Fruit fly (Drosophila melanogaster) whole organism, embryonic: ENCODE measurements around the gene CG2617.

Experiments
- Bdp1 ChIP-seq: fragments of 200-800 bp; sonication (Bioruptor generic); optimal IDR thresholded peaks from 3 replicates; lab custom pipeline; 2016; ENCODE audit warnings: missing biosample characterization, missing genetic modification characterization
- BtbVII ChIP-seq: fragments of 200-800 bp; sonication (Bioruptor generic); optimal IDR thresholded peaks from 3 replicates; lab custom pipeline; 2017; ENCODE audit warnings: missing biosample characterization, mild to moderate bottlenecking, missing genetic modification characterization
- CG10274 ChIP-seq: fragments of 200-800 bp; sonication (Bioruptor generic); optimal IDR thresholded peaks from 3 replicates; lab custom pipeline; 2017; ENCODE audit warnings: missing biosample characterization, mild to moderate bottlenecking, missing genetic modification characterization
- CG11085 ChIP-seq: fragments of 200-800 bp; sonication (Bioruptor generic); IDR thresholded peaks from 2 replicates; pipeline ENCODE4 v1.3.6; 2022; ENCODE audit warnings: missing biosample characterization, missing genetic modification characterization
- CG11247 ChIP-seq: fragments of 200-800 bp; sonication (Bioruptor generic); IDR thresholded peaks from 2 replicates; pipeline ENCODE4 v1.3.6; 2022; ENCODE audit warnings: missing biosample characterization, missing genetic modification characterization
- CG11456 ChIP-seq: fragments of 200-800 bp; sonication (Bioruptor generic); IDR thresholded peaks from 3 replicates; pipeline ENCODE4 v1.3.6; 2022; ENCODE audit warnings: missing biosample characterization, missing genetic modification characterization
- CG12155 ChIP-seq: fragments of 200-800 bp; sonication (Bioruptor generic); optimal IDR thresholded peaks from 3 replicates; lab custom pipeline; 2016; ENCODE audit warnings: missing biosample characterization, missing genetic modification characterization
- CG12942 ChIP-seq: fragments of 200-800 bp; sonication (Bioruptor generic); optimal IDR thresholded peaks from 3 replicates; lab custom pipeline; 2016; ENCODE audit warnings: missing biosample characterization, missing genetic modification characterization
- CG15696 ChIP-seq: fragments of 200-800 bp; sonication (Bioruptor generic); optimal IDR thresholded peaks from 2 replicates; lab custom pipeline; 2019; ENCODE audit warnings: missing biosample characterization, mild to moderate bottlenecking, missing genetic modification characterization, moderate library complexity
- CG17385 ChIP-seq: fragments of 200-800 bp; sonication (Bioruptor generic); optimal IDR thresholded peaks from 3 replicates; lab custom pipeline; 2018; ENCODE audit warnings: missing biosample characterization, mild to moderate bottlenecking, missing genetic modification characterization
- CG17829 ChIP-seq: fragments of 200-800 bp; optimal IDR thresholded peaks from 2 replicates; lab custom pipeline; 2019; ENCODE audit warnings: missing biosample characterization, mild to moderate bottlenecking, missing genetic modification characterization, moderate library complexity
- CG18599 ChIP-seq: fragments of 200-800 bp; sonication (Bioruptor generic); optimal IDR thresholded peaks from 3 replicates; lab custom pipeline; 2017; ENCODE audit warnings: missing biosample characterization, missing genetic modification characterization, mild to moderate bottlenecking, moderate library complexity, missing genetic modification reagents
- CG2116 ChIP-seq: fragments of 200-800 bp; sonication (Bioruptor generic); optimal IDR thresholded peaks from 3 replicates; lab custom pipeline; 2018; ENCODE audit warnings: missing biosample characterization, mild to moderate bottlenecking, missing genetic modification characterization
- CG32767 ChIP-seq: fragments of 200-800 bp; sonication (Bioruptor generic); IDR thresholded peaks from 2 replicates; pipeline ENCODE4 v1.3.6; 2022; ENCODE audit warnings: missing biosample characterization, missing genetic modification characterization
- CG3281 ChIP-seq: fragments of 200-800 bp; sonication (Bioruptor generic); optimal IDR thresholded peaks from 3 replicates; lab custom pipeline; 2017; ENCODE audit warnings: missing biosample characterization, mild to moderate bottlenecking, missing genetic modification characterization
- CG43689 ChIP-seq: fragments of 200-800 bp; sonication (Bioruptor generic); IDR thresholded peaks from 2 replicates; pipeline ENCODE4 v1.3.6; 2022; ENCODE audit warnings: missing biosample characterization, missing genetic modification characterization
- CG4854 ChIP-seq: fragments of 200-800 bp; sonication (Bioruptor generic); optimal IDR thresholded peaks from 2 replicates; lab custom pipeline; 2016; ENCODE audit warnings: missing biosample characterization, missing genetic modification characterization, inconsistent platforms
- CG5245 ChIP-seq: fragments of 200-800 bp; sonication (Bioruptor generic); optimal IDR thresholded peaks from 3 replicates; lab custom pipeline; 2016; ENCODE audit warnings: missing biosample characterization, missing genetic modification characterization
- CG7786 ChIP-seq: fragments of 200-800 bp; sonication (Bioruptor generic); optimal IDR thresholded peaks from 2 replicates; lab custom pipeline; 2016; ENCODE audit warnings: missing biosample characterization, missing genetic modification characterization
- CG7987 ChIP-seq: fragments of 200-800 bp; sonication (Bioruptor generic); optimal IDR thresholded peaks from 2 replicates; lab custom pipeline; 2018; ENCODE audit warnings: missing biosample characterization, mild to moderate bottlenecking, missing genetic modification characterization, moderate library complexity
- CG8089 ChIP-seq: fragments of 200-800 bp; sonication (Bioruptor generic); optimal IDR thresholded peaks from 3 replicates; lab custom pipeline; 2016; ENCODE audit warnings: missing biosample characterization, missing genetic modification characterization
- CG8478 ChIP-seq: fragments of >200 bp; optimal IDR thresholded peaks from 2 replicates; lab custom pipeline; 2018
- CG9817 ChIP-seq: fragments of 200-800 bp; sonication (Bioruptor generic); optimal IDR thresholded peaks from 2 replicates; lab custom pipeline; 2018; ENCODE audit warnings: missing biosample characterization, mild to moderate bottlenecking, missing genetic modification characterization, moderate library complexity
- Chrac-16 ChIP-seq: fragments of 200-800 bp; sonication (Bioruptor generic); optimal IDR thresholded peaks from 3 replicates; lab custom pipeline; 2016; ENCODE audit warnings: missing biosample characterization, missing genetic modification characterization
- Fer1 ChIP-seq: fragments of 200-800 bp; sonication (Bioruptor generic); optimal IDR thresholded peaks from 2 replicates; lab custom pipeline; 2017; ENCODE audit warnings: missing biosample characterization, mild to moderate bottlenecking, missing genetic modification characterization
- HLH3B ChIP-seq: fragments of 200-800 bp; sonication (Bioruptor generic); IDR thresholded peaks from 2 replicates; pipeline ENCODE4 v1.3.6; 2022; ENCODE audit warnings: missing biosample characterization, missing genetic modification characterization
- Hand ChIP-seq: fragments of 200-800 bp; sonication (Bioruptor generic); optimal IDR thresholded peaks from 2 replicates; lab custom pipeline; 2017; ENCODE audit warnings: mild to moderate bottlenecking, missing biosample characterization, missing genetic modification reagents, missing genetic modification characterization
- Jarid2 ChIP-seq: fragments of 200-800 bp; sonication (Bioruptor generic); optimal IDR thresholded peaks from 3 replicates; lab custom pipeline; 2017; ENCODE audit warnings: mild to moderate bottlenecking, missing biosample characterization, missing genetic modification reagents, missing genetic modification characterization
- Lpt ChIP-seq: fragments of >200 bp; optimal IDR thresholded peaks from 2 replicates; lab custom pipeline; 2018; ENCODE audit warnings: missing biosample characterization, missing genetic modification characterization
- NfI ChIP-seq: fragments of 200-800 bp; sonication (Bioruptor generic); optimal IDR thresholded peaks from 3 replicates; lab custom pipeline; 2018; ENCODE audit warnings: missing biosample characterization, mild to moderate bottlenecking, missing genetic modification characterization, moderate library complexity
- amos ChIP-seq: fragments of 200-800 bp; sonication (Bioruptor generic); IDR thresholded peaks from 2 replicates; pipeline ENCODE4 v1.3.6; 2022; ENCODE audit warnings: missing biosample characterization, missing genetic modification characterization; ENCODE audit not compliant: partially characterized antibody
- chinmo ChIP-seq: fragments of 200-800 bp; sonication (Bioruptor generic); IDR thresholded peaks from 4 replicates; pipeline ENCODE4 v1.3.6; 2022; ENCODE audit warnings: missing biosample characterization, missing genetic modification characterization; ENCODE audit not compliant: partially characterized antibody
- chn ChIP-seq: fragments of 200-800 bp; sonication (Bioruptor generic); optimal IDR thresholded peaks from 2 replicates; lab custom pipeline; 2016; ENCODE audit warnings: missing biosample characterization, missing genetic modification characterization
- crp ChIP-seq, 2 experiments: fragments of 200-800 bp; sonication (Bioruptor generic); optimal IDR thresholded peaks; 2 replicates in 1 of 2; 3 replicates in 1 of 2; lab custom pipeline; 2017; ENCODE audit warnings: missing biosample characterization in 2 of 2, missing genetic modification characterization in 2 of 2, mild to moderate bottlenecking in 1 of 2, moderate library complexity in 1 of 2
- da ChIP-seq: fragments of 200-800 bp; sonication (Bioruptor generic); optimal IDR thresholded peaks from 2 replicates; lab custom pipeline; 2016; ENCODE audit warnings: missing biosample characterization, missing genetic modification characterization
- dan ChIP-seq: fragments of 200-800 bp; sonication (Bioruptor generic); IDR thresholded peaks from 2 replicates; pipeline ENCODE4 v1.3.6; 2022; ENCODE audit warnings: missing biosample characterization, missing genetic modification characterization
- en ChIP-seq: fragments of 200-800 bp; sonication (Bioruptor generic); optimal IDR thresholded peaks from 2 replicates; lab custom pipeline; 2016; ENCODE audit warnings: missing biosample characterization, missing genetic modification characterization
- fd3F ChIP-seq: fragments of 200-800 bp; sonication (Bioruptor generic); optimal IDR thresholded peaks from 2 replicates; lab custom pipeline; 2018; ENCODE audit warnings: missing biosample characterization, mild to moderate bottlenecking, missing genetic modification characterization, moderate library complexity
- grau ChIP-seq: fragments of 200-800 bp; optimal IDR thresholded peaks from 3 replicates; lab custom pipeline; 2019; ENCODE audit warnings: missing biosample characterization, mild to moderate bottlenecking, missing genetic modification characterization, moderate library complexity
- hkb ChIP-seq, 2 experiments: fragments of 200-800 bp in 1 of 2; fragments of >200 bp in 1 of 2; sonication (Bioruptor generic) in 1 of 2; IDR thresholded peaks in 1 of 2; optimal IDR thresholded peaks in 1 of 2; 2 replicates each; pipeline versions ENCODE4 v1.3.6 to Lab custom; 2017 to 2022; ENCODE audit warnings: missing biosample characterization in 1 of 2, missing genetic modification characterization in 1 of 2
- jumu ChIP-seq: fragments of 200-800 bp; sonication (Bioruptor generic); optimal IDR thresholded peaks from 3 replicates; lab custom pipeline; 2016; ENCODE audit warnings: missing biosample characterization, missing genetic modification characterization
- kay ChIP-seq: fragments of 200-800 bp; sonication (Bioruptor generic); optimal IDR thresholded peaks from 2 replicates; lab custom pipeline; 2016; ENCODE audit warnings: missing biosample characterization, missing genetic modification characterization
- lola ChIP-seq, 3 experiments: fragments of >200 bp in 2 of 3; fragments of 200-800 bp in 1 of 3; sonication (Bioruptor generic) in 1 of 3; optimal IDR thresholded peaks; 2 replicates each; lab custom pipeline; 2017 to 2019; ENCODE audit warnings: missing biosample characterization in 3 of 3, missing genetic modification characterization in 3 of 3, mild to moderate bottlenecking in 1 of 3, moderate library complexity in 1 of 3
- nerfin-2 ChIP-seq: fragments of 200-800 bp; sonication (Bioruptor generic); IDR thresholded peaks from 2 replicates; pipeline ENCODE4 v1.3.6; 2022; ENCODE audit warnings: missing biosample characterization, missing genetic modification characterization; ENCODE audit not compliant: partially characterized antibody
- pros ChIP-seq: fragments of 200-800 bp; sonication (Bioruptor generic); optimal IDR thresholded peaks from 3 replicates; lab custom pipeline; 2019; ENCODE audit warnings: missing biosample characterization, mild to moderate bottlenecking, missing genetic modification characterization, moderate library complexity
- sens-2 ChIP-seq: fragments of 200-800 bp; sonication (Bioruptor generic); IDR thresholded peaks from 2 replicates; pipeline ENCODE4 v1.3.6; 2022; ENCODE audit warnings: missing biosample characterization, missing genetic modification characterization
- shn ChIP-seq: fragments of 200-800 bp; sonication (Bioruptor generic); optimal IDR thresholded peaks from 3 replicates; lab custom pipeline; 2016; ENCODE audit warnings: missing biosample characterization, missing genetic modification characterization
- slp2 ChIP-seq: fragments of 200-800 bp; sonication (Bioruptor generic); optimal IDR thresholded peaks from 2 replicates; lab custom pipeline; 2016; ENCODE audit warnings: missing biosample characterization, missing genetic modification characterization
- tgo ChIP-seq: fragments of 200-800 bp; sonication (Bioruptor generic); IDR thresholded peaks from 3 replicates; pipeline ENCODE4 v1.3.6; 2022; ENCODE audit warnings: missing biosample characterization, missing genetic modification characterization
- zfh1 ChIP-seq: fragments of 200-800 bp; sonication (Bioruptor generic); IDR thresholded peaks from 3 replicates; pipeline ENCODE4 v1.3.6; 2022; ENCODE audit warnings: missing biosample characterization, missing genetic modification characterization

CG2617 gene

DNA sequence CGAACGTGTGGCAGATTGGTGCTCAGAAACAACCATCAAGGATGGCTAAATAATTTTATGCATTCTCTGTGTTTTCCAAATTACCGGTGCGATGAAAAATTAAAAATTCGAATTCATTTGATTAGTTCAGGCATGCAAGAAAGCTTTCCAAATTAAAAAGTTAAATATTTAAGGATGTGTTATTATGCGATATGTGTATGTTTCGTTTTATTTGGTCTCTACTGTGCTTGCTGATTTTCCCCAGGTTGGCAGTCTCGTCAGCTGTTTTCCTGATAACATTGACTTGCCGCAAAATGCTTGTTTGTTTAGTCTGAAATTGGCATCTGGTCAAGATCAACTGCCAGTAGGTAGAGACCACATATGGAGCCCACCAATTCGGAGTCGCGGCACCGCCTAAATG, 32.3 kb upstream of the CG2617 start, which contains the start of gene CG2611 (continued):
- TF ChIP-seq nerfin-2 (GFP tag; lab: Robert Waterston, UW) (no peak), chn (peak; percentile 48), CG43689 (GFP tag; lab: Robert Waterston, UW) (0 out of 2 replicates have a peak, but pooled peaks have one; percentile 33), CG7987 (GFP tag; lab: Kevin White, UChicago) (no peak), CG10274 (GFP tag; lab: Kevin White, UChicago) (no peak), CG5245 (no peak), Jarid2 (GFP tag; lab: Kevin White, UChicago) (no peak), da (GFP tag; lab: Kevin White, UChicago) (peak; percentile 7), Chrac-16 (GFP tag; lab: Kevin White, UChicago) (peak; percentile 60), CG32767 (no peak), lola (GFP tag; optimal IDR thresholded peaks at IDR 0.05; lab: Kevin White, UChicago) (peak in 1 of 3 experiments; percentile 35), crp (GFP tag; optimal IDR thresholded peaks at IDR 0.05; lab: Kevin White, UChicago) (peak; percentile 72 to 95), CG11247 (GFP tag; lab: Robert Waterston, UW) (peak; percentile 39; the same call in 1 of the 2 replicates), zfh1 (GFP tag; lab: Robert Waterston, UW) (peak; percentile 61), NfI (peak; percentile 36), shn (GFP tag; lab: Kevin White, UChicago) (peak; percentile 3), Fer1 (GFP tag; lab: Kevin White, UChicago) (peak; percentile 38), CG4854 (peak; percentile 21), CG17829 (tag; lab: Kevin White, UChicago) (peak; percentile 26), CG15696 (peak; percentile 37), CG2116 (GFP tag; lab: Kevin White, UChicago) (peak; percentile 19), HLH3B (GFP tag; lab: Robert Waterston, UW) (0 out of 2 replicates have a peak, but pooled peaks have one; percentile 29), fd3F (GFP tag; lab: Kevin White, UChicago) (peak; percentile 15), CG3281 (GFP tag; lab: Kevin White, UChicago) (peak; percentile 55), sens-2 (GFP tag; lab: Robert Waterston, UW) (0 out of 2 replicates have a peak, but pooled peaks have one; percentile 23), Hand (GFP tag; lab: Kevin White, UChicago) (peak; percentile 22), tgo (GFP tag; lab: Robert Waterston, UW) (peak; percentile 42; the same call in 1 of the 3 replicates), CG9817 (tag; lab: Kevin White, UChicago) (peak; percentile 34), chinmo (GFP tag; lab: Robert Waterston, UW) (no peak), CG18599 (GFP tag; lab: Kevin White, UChicago) (no peak), hkb (optimal IDR thresholded peaks at IDR 0.05; lab: Kevin White, UChicago) (no peak), hkb (GFP tag; IDR thresholded peaks at IDR 0.05; lab: Robert Waterston, UW) (peak; percentile 47), CG12155 (peak; percentile 46), pros (GFP tag; lab: Kevin White, UChicago) (no peak), CG17385 (GFP tag; lab: Kevin White, UChicago) (peak; percentile 30), dan (no peak), CG11456 (GFP tag; lab: Robert Waterston, UW) (peak; percentile 53; the same call in 1 of the 3 replicates), BtbVII (no peak), CG7786 (GFP tag; lab: Kevin White, UChicago) (peak; percentile 56), en (GFP tag; lab: Kevin White, UChicago) (peak; percentile 23), Lpt (no peak), CG11085 (GFP tag; lab: Robert Waterston, UW) (no peak), amos (GFP tag; lab: Robert Waterston, UW) (0 out of 2 replicates have a peak, but pooled peaks have one; percentile 22), CG12942 (GFP tag; lab: Kevin White, UChicago) (peak; percentile 50), CG8478 (lab: Kevin White, UChicago) (no peak), kay (peak; percentile 9), CG8089 (peak; percentile 2), jumu (GFP tag; lab: Kevin White, UChicago) (peak; percentile 57), grau (peak; percentile 98), Bdp1 (GFP tag; lab: Kevin White, UChicago) (peak; percentile 45), slp2 (GFP tag; lab: Kevin White, UChicago) (peak; percentile 26)
